Worm (Caenorhabditis elegans) whole organism, young adult: ENCODE measurements around the gene cng-1.
A peak's percentile ranks its signal among the peaks of the same experiment; 100 is the strongest.

ENCODE experiments used
- B0336.3 ChIP-seq: fragments of 200-800 bp; sonication (Bioruptor generic); IDR thresholded peaks from 2 replicates; pipeline ENCODE4 v1.3.6; 2022; ENCODE audit warnings: missing genetic modification characterization, missing compliant biosample characterization
- C06A6.2 ChIP-seq: fragments of 200-800 bp; sonication (Bioruptor generic); conservative IDR thresholded peaks from 2 replicates; pipeline ENCODE4 v1.3.6; 2022; ENCODE audit warnings: missing genetic modification characterization, missing compliant biosample characterization
- F22D6.2 ChIP-seq: sonication (generic microtip); optimal IDR thresholded peaks from 2 replicates; lab custom pipeline; 2016; ENCODE audit warnings: mild to moderate bottlenecking, missing genetic modification characterization, missing compliant biosample characterization
- F23B12.7 ChIP-seq: sonication (generic microtip); optimal IDR thresholded peaks from 2 replicates; lab custom pipeline; 2017; ENCODE audit warnings: missing genetic modification characterization, mild to moderate bottlenecking, missing compliant biosample characterization, antibody characterized with exemption, moderate library complexity; ENCODE audit not compliant: insufficient read depth
- F37B4.10 ChIP-seq: fragments of 200-800 bp; sonication (Bioruptor generic); IDR thresholded peaks from 2 replicates; pipeline ENCODE4 v1.3.6; 2022; ENCODE audit warnings: missing genetic modification characterization, missing compliant biosample characterization
- F49E8.2 ChIP-seq: sonication (generic microtip); optimal IDR thresholded peaks from 3 replicates; lab custom pipeline; 2017; ENCODE audit warnings: missing genetic modification characterization, mild to moderate bottlenecking, missing compliant biosample characterization, antibody characterized with exemption, moderate library complexity; ENCODE audit not compliant: insufficient read depth
- F52B5.7 ChIP-seq: sonication (generic microtip); optimal IDR thresholded peaks from 2 replicates; lab custom pipeline; 2016; ENCODE audit warnings: mild to moderate bottlenecking, missing genetic modification characterization, missing compliant biosample characterization
- F55B11.4 ChIP-seq: sonication (generic microtip); optimal IDR thresholded peaks from 2 replicates; lab custom pipeline; 2016; ENCODE audit warnings: missing compliant biosample characterization, missing genetic modification characterization, borderline replicate concordance; ENCODE audit not compliant: insufficient read depth
- F57C9.4 ChIP-seq: sonication (generic microtip); optimal IDR thresholded peaks from 2 replicates; lab custom pipeline; 2017; ENCODE audit warnings: mild to moderate bottlenecking, missing genetic modification characterization, missing compliant biosample characterization
- K11D2.4 ChIP-seq: fragments of 200-800 bp; sonication (Bioruptor generic); IDR thresholded peaks from 2 replicates; pipeline ENCODE4 v1.3.6; 2022; ENCODE audit warnings: missing genetic modification reagents, missing genetic modification characterization, missing compliant biosample characterization
- Y95B8A.8 ChIP-seq: fragments of 200-800 bp; sonication (Bioruptor generic); IDR thresholded peaks from 2 replicates; pipeline ENCODE4 v1.3.6; 2022; ENCODE audit warnings: missing genetic modification reagents, missing genetic modification characterization, missing compliant biosample characterization
- ZK185.1 ChIP-seq: sonication (generic microtip); optimal IDR thresholded peaks from 2 replicates; lab custom pipeline; 2016; ENCODE audit warnings: mild to moderate bottlenecking, missing genetic modification characterization, missing compliant biosample characterization; ENCODE audit not compliant: poor library complexity, severe bottlenecking
- akir-1 ChIP-seq: fragments of 200-800 bp; sonication (Bioruptor generic); optimal IDR thresholded peaks from 2 replicates; lab custom pipeline; 2018; ENCODE audit warnings: mild to moderate bottlenecking, missing genetic modification characterization, moderate library complexity, missing compliant biosample characterization
- aptf-2 ChIP-seq: fragments of 200-800 bp; sonication (Bioruptor generic); conservative IDR thresholded peaks from 2 replicates; pipeline ENCODE4 v1.3.6; 2022; ENCODE audit warnings: missing genetic modification reagents, missing genetic modification characterization, missing compliant biosample characterization
- bed-1 ChIP-seq: fragments of 200-800 bp; sonication (Bioruptor generic); IDR thresholded peaks from 2 replicates; pipeline ENCODE4 v1.3.6; 2022; ENCODE audit warnings: missing genetic modification reagents, missing genetic modification characterization, missing compliant biosample characterization
- bed-2 ChIP-seq: fragments of 200-800 bp; sonication (Bioruptor generic); IDR thresholded peaks from 2 replicates; pipeline ENCODE4 v1.3.6; 2022; ENCODE audit warnings: missing genetic modification reagents, missing genetic modification characterization, missing compliant biosample characterization
- ccch-3 ChIP-seq: fragments of 200-800 bp; sonication (Bioruptor generic); optimal IDR thresholded peaks from 2 replicates; lab custom pipeline; 2018; ENCODE audit warnings: mild to moderate bottlenecking, missing genetic modification characterization, missing compliant biosample characterization
- cebp-1 ChIP-seq, 2 experiments: fragments of 200-800 bp in 1 of 2; sonication (Bioruptor generic) in 1 of 2; sonication (generic microtip) in 1 of 2; IDR thresholded peaks in 1 of 2; optimal IDR thresholded peaks in 1 of 2; 2 replicates each; pipeline versions ENCODE4 v1.3.6 to Lab custom; 2017 to 2022; ENCODE audit warnings: missing compliant biosample characterization in 2 of 2, missing genetic modification characterization in 2 of 2, mild to moderate bottlenecking in 1 of 2, missing genetic modification reagents in 1 of 2, moderate library complexity in 1 of 2
- cebp-2 ChIP-seq: fragments of 200-800 bp; sonication (Bioruptor generic); IDR thresholded peaks from 2 replicates; pipeline ENCODE4 v1.3.6; 2022; ENCODE audit warnings: missing genetic modification characterization, missing compliant biosample characterization
- ceh-100 ChIP-seq: fragments of 200-800 bp; sonication (Bioruptor generic); IDR thresholded peaks from 2 replicates; pipeline ENCODE4 v1.3.6; 2022; ENCODE audit warnings: missing genetic modification reagents, missing genetic modification characterization, missing compliant biosample characterization
- ceh-58 ChIP-seq: fragments of 200-800 bp; sonication (Bioruptor generic); IDR thresholded peaks from 2 replicates; pipeline ENCODE4 v1.3.6; 2022; ENCODE audit warnings: missing genetic modification characterization, missing compliant biosample characterization
- ceh-91 ChIP-seq: fragments of 200-800 bp; sonication (Bioruptor generic); IDR thresholded peaks from 2 replicates; pipeline ENCODE4 v1.3.6; 2022; ENCODE audit warnings: missing genetic modification reagents, missing genetic modification characterization, missing compliant biosample characterization
- chd-7 ChIP-seq: sonication (generic microtip); optimal IDR thresholded peaks from 2 replicates; lab custom pipeline; 2016; ENCODE audit warnings: mild to moderate bottlenecking, missing genetic modification characterization, moderate library complexity, missing compliant biosample characterization
- die-1 ChIP-seq: sonication (generic microtip); optimal IDR thresholded peaks from 2 replicates; lab custom pipeline; 2016; ENCODE audit warnings: missing genotype, mild to moderate bottlenecking, missing genetic modification characterization, missing compliant biosample characterization
- dox-1 ChIP-seq: fragments of 200-800 bp; sonication (Bioruptor generic); IDR thresholded peaks from 2 replicates; pipeline ENCODE4 v1.3.6; 2022; ENCODE audit warnings: missing genetic modification reagents, missing genetic modification characterization, missing compliant biosample characterization
- dpl-1 ChIP-seq: fragments of 150-350 bp; optimal IDR thresholded peaks from 2 replicates; lab custom pipeline; 2014; ENCODE audit warnings: missing biosample characterization, missing genetic modification reagents, missing genetic modification characterization
- ekl-4 ChIP-seq: fragments of 200-800 bp; sonication (Bioruptor generic); IDR thresholded peaks from 2 replicates; pipeline ENCODE4 v1.3.6; 2022; ENCODE audit warnings: missing genetic modification reagents, missing genetic modification characterization, missing compliant biosample characterization
- fkh-3 ChIP-seq: sonication (generic microtip); optimal IDR thresholded peaks from 2 replicates; lab custom pipeline; 2016; ENCODE audit warnings: mild to moderate bottlenecking, missing genetic modification characterization, missing compliant biosample characterization
- hsf-1 ChIP-seq: fragments of 200-800 bp; sonication (Bioruptor generic); IDR thresholded peaks from 2 replicates; pipeline ENCODE4 v1.3.6; 2022; ENCODE audit warnings: missing genetic modification reagents, missing genetic modification characterization, missing compliant biosample characterization
- lag-1 ChIP-seq: fragments of 200-800 bp; sonication (Bioruptor generic); IDR thresholded peaks from 2 replicates; pipeline ENCODE4 v1.3.6; 2022; ENCODE audit warnings: missing genetic modification reagents, missing genetic modification characterization, missing compliant biosample characterization
- lin-54 ChIP-seq: fragments of 200-800 bp; sonication (Bioruptor generic); optimal IDR thresholded peaks from 2 replicates; lab custom pipeline; 2018; ENCODE audit warnings: mild to moderate bottlenecking, missing genetic modification characterization, missing compliant biosample characterization
- madf-10 ChIP-seq: sonication (generic microtip); optimal IDR thresholded peaks from 2 replicates; lab custom pipeline; 2016; ENCODE audit warnings: mild to moderate bottlenecking, missing genetic modification characterization, missing compliant biosample characterization
- madf-6 ChIP-seq: fragments of 200-800 bp; sonication (Bioruptor generic); IDR thresholded peaks from 2 replicates; pipeline ENCODE4 v1.3.6; 2022; ENCODE audit warnings: missing genetic modification reagents, missing genetic modification characterization, missing compliant biosample characterization
- madf-8 ChIP-seq: fragments of 200-800 bp; sonication (Bioruptor generic); conservative IDR thresholded peaks from 2 replicates; pipeline ENCODE4 v1.3.6; 2022; ENCODE audit warnings: missing genetic modification reagents, missing genetic modification characterization, missing compliant biosample characterization
- mxl-1 ChIP-seq: sonication (generic microtip); optimal IDR thresholded peaks from 2 replicates; lab custom pipeline; 2016; ENCODE audit warnings: missing genetic modification characterization, missing compliant biosample characterization
- nfya-2 ChIP-seq: fragments of 200-800 bp; sonication (Bioruptor generic); IDR thresholded peaks from 2 replicates; pipeline ENCODE4 v1.3.6; 2022; ENCODE audit warnings: missing genetic modification reagents, missing genetic modification characterization, missing compliant biosample characterization
- nhr-27 ChIP-seq: fragments of 200-800 bp; sonication (Bioruptor generic); optimal IDR thresholded peaks from 2 replicates; lab custom pipeline; 2018; ENCODE audit warnings: mild to moderate bottlenecking, missing genetic modification characterization, moderate library complexity, missing compliant biosample characterization
- nhr-80 ChIP-seq: sonication (generic microtip); optimal IDR thresholded peaks from 2 replicates; lab custom pipeline; 2016; ENCODE audit warnings: missing genetic modification characterization, missing compliant biosample characterization
- rcor-1 ChIP-seq: fragments of 200-800 bp; sonication (Bioruptor generic); IDR thresholded peaks from 2 replicates; pipeline ENCODE4 v1.3.6; 2022; ENCODE audit warnings: missing genetic modification reagents, missing genetic modification characterization, missing compliant biosample characterization
- sea-2 ChIP-seq: fragments of 200-800 bp; sonication (Bioruptor generic); IDR thresholded peaks from 2 replicates; pipeline ENCODE4 v1.3.6; 2022; ENCODE audit warnings: missing genetic modification characterization, missing compliant biosample characterization
- snpc-1.3 ChIP-seq: sonication (generic microtip); optimal IDR thresholded peaks from 2 replicates; lab custom pipeline; 2017; ENCODE audit warnings: missing genetic modification characterization, mild to moderate bottlenecking, missing compliant biosample characterization, antibody characterized with exemption, moderate library complexity, missing genotype, missing genetic modification reagents; ENCODE audit not compliant: insufficient read depth
- somi-1 ChIP-seq: fragments of 200-800 bp; sonication (Bioruptor generic); optimal IDR thresholded peaks from 2 replicates; lab custom pipeline; 2018; ENCODE audit warnings: mild to moderate bottlenecking, missing genetic modification characterization, missing compliant biosample characterization
- unc-130 ChIP-seq: sonication (generic microtip); optimal IDR thresholded peaks from 2 replicates; lab custom pipeline; 2016; ENCODE audit warnings: missing genetic modification reagents, missing genetic modification characterization, missing compliant biosample characterization
- zim-3 ChIP-seq: sonication (generic microtip); optimal IDR thresholded peaks from 2 replicates; lab custom pipeline; 2017; ENCODE audit warnings: mild to moderate bottlenecking, missing genetic modification characterization, moderate library complexity, missing compliant biosample characterization
- ztf-26 ChIP-seq: sonication (generic microtip); optimal IDR thresholded peaks from 2 replicates; lab custom pipeline; 2017; ENCODE audit warnings: missing genetic modification characterization, missing compliant biosample characterization
- ztf-28 ChIP-seq: fragments of 200-800 bp; sonication (Bioruptor generic); IDR thresholded peaks from 2 replicates; pipeline ENCODE4 v1.3.6; 2022; ENCODE audit warnings: missing genetic modification reagents, missing genetic modification characterization, missing compliant biosample characterization

cng-1 gene

ce11 chrV:15058423-15058822 lies 27.1 kb upstream of the cng-1 start:
- TF ChIP-seq F52B5.7 (tag; lab: Kevin White, UChicago): no peak
- TF ChIP-seq lin-54 (GFP tag; lab: Kevin White, UChicago): no peak
- TF ChIP-seq dox-1: no peak; the same call in 1 of the 2 replicates
- TF ChIP-seq C06A6.2 (GFP tag; lab: Robert Waterston, UW): no peak
- TF ChIP-seq sea-2 (GFP tag; lab: Robert Waterston, UW): no peak
- no peak for TF ChIP-seq F55B11.4 (tag; lab: Kevin White, UChicago)
- TF ChIP-seq madf-8 (GFP tag; lab: Robert Waterston, UW): no peak
- no peak for TF ChIP-seq F23B12.7 (tag; lab: Kevin White, UChicago)
- no peak for TF ChIP-seq ZK185.1
- TF ChIP-seq bed-2 (GFP tag; lab: Robert Waterston, UW): no peak
- no peak for TF ChIP-seq aptf-2 (GFP tag; lab: Robert Waterston, UW)
- no peak for TF ChIP-seq F37B4.10 (GFP tag; lab: Robert Waterston, UW)
- no peak for TF ChIP-seq die-1 (tag; lab: Kevin White, UChicago)
- TF ChIP-seq zim-3: no peak
- TF ChIP-seq cebp-2 (GFP tag; lab: Robert Waterston, UW): no peak
- TF ChIP-seq nhr-27 (tag; lab: Kevin White, UChicago): no peak
- no peak for TF ChIP-seq nfya-2 (GFP tag; lab: Robert Waterston, UW)
- no peak for TF ChIP-seq fkh-3 (tag; lab: Kevin White, UChicago)
- TF ChIP-seq, all 124 proteins: peak for 0

ce11 chrV:15057724-15058123 lies 26.5 kb upstream of the cng-1 start:
- TF ChIP-seq rcor-1 (GFP tag; lab: Robert Waterston, UW) (no peak), somi-1 (GFP tag; lab: Kevin White, UChicago) (no peak), F22D6.2 (tag; lab: Kevin White, UChicago) (no peak), F49E8.2 (no peak), ceh-58 (GFP tag; lab: Robert Waterston, UW) (no peak), akir-1 (GFP tag; lab: Kevin White, UChicago) (no peak), F55B11.4 (tag; lab: Kevin White, UChicago) (no peak), mxl-1 (tag; lab: Kevin White, UChicago) (no peak), fkh-3 (tag; lab: Kevin White, UChicago) (no peak), snpc-1.3 (tag; lab: Kevin White, UChicago) (no peak), ceh-91 (GFP tag; lab: Robert Waterston, UW) (no peak), Y95B8A.8 (GFP tag; lab: Robert Waterston, UW) (no peak), die-1 (tag; lab: Kevin White, UChicago) (no peak), F57C9.4 (no peak), ccch-3 (GFP tag; lab: Kevin White, UChicago) (no peak), lag-1 (GFP tag; lab: Robert Waterston, UW) (no peak), unc-130 (GFP tag; lab: Kevin White, UChicago) (no peak), ztf-26 (no peak)
- TF ChIP-seq, all 124 proteins: peak for 0

- TF ChIP-seq ztf-28: no peak
- TF ChIP-seq bed-1 (GFP tag; lab: Robert Waterston, UW): no peak
- TF ChIP-seq B0336.3 (GFP tag; lab: Robert Waterston, UW): peak; percentile 61
- no peak for TF ChIP-seq ceh-100 (GFP tag; lab: Robert Waterston, UW)
- TF ChIP-seq K11D2.4 (GFP tag; lab: Robert Waterston, UW): no peak
- TF ChIP-seq cebp-1 (GFP tag; IDR thresholded peaks at IDR 0.05; lab: Robert Waterston, UW): no peak
- no peak for TF ChIP-seq cebp-1 (tag; optimal IDR thresholded peaks at IDR 0.05; lab: Kevin White, UChicago)
- TF ChIP-seq madf-10 (tag; lab: Kevin White, UChicago): no peak
- TF ChIP-seq somi-1 (GFP tag; lab: Kevin White, UChicago): no peak
- no peak for TF ChIP-seq ekl-4 (GFP tag; lab: Robert Waterston, UW)
- peak; percentile 12 for TF ChIP-seq lin-54 (GFP tag; lab: Kevin White, UChicago)
- no peak for TF ChIP-seq F55B11.4 (tag; lab: Kevin White, UChicago)
- peak; percentile 25 for TF ChIP-seq chd-7
- TF ChIP-seq dpl-1 (GFP tag; lab: Kevin White, UChicago): no peak
- TF ChIP-seq hsf-1 (GFP tag; lab: Robert Waterston, UW): 0 out of 2 replicates have a peak, but pooled peaks have one; percentile 53
- no peak for TF ChIP-seq nhr-80
- peak; percentile 59 for TF ChIP-seq madf-6 (GFP tag; lab: Robert Waterston, UW)
Observed at ce11 chrV:15056346-15056839, 25.1 kb upstream of the cng-1 start.
